Fruit fly (Drosophila melanogaster) whole organism, embryonic: Measurements from ENCODE around the gene D1.

Experiments used
- CG10462 ChIP-seq: fragments of 200-800 bp; sonication (Bioruptor generic); optimal IDR thresholded peaks from 2 replicates; lab custom pipeline; 2016; ENCODE audit warnings: missing biosample characterization, missing genetic modification characterization
- CG10979 ChIP-seq: fragments of 200-800 bp; sonication (Bioruptor generic); optimal IDR thresholded peaks from 2 replicates; lab custom pipeline; 2018; ENCODE audit warnings: missing biosample characterization, mild to moderate bottlenecking, missing genetic modification characterization, moderate library complexity
- CG11085 ChIP-seq: fragments of 200-800 bp; sonication (Bioruptor generic); IDR thresholded peaks from 2 replicates; pipeline ENCODE4 v1.3.6; 2022; ENCODE audit warnings: missing biosample characterization, missing genetic modification characterization
- CG11247 ChIP-seq: fragments of 200-800 bp; sonication (Bioruptor generic); IDR thresholded peaks from 2 replicates; pipeline ENCODE4 v1.3.6; 2022; ENCODE audit warnings: missing biosample characterization, missing genetic modification characterization
- CG11696 ChIP-seq: fragments of 200-800 bp; sonication (Bioruptor generic); IDR thresholded peaks from 2 replicates; pipeline ENCODE4 v1.3.6; 2022; ENCODE audit warnings: missing biosample characterization, missing genetic modification characterization
- CG15011 ChIP-seq: fragments of 200-800 bp; sonication (Bioruptor generic); optimal IDR thresholded peaks from 3 replicates; lab custom pipeline; 2018; ENCODE audit warnings: missing biosample characterization, mild to moderate bottlenecking, missing genetic modification characterization
- CG17328 ChIP-seq: fragments of 200-800 bp; sonication (Bioruptor generic); IDR thresholded peaks from 2 replicates; pipeline ENCODE4 v1.3.6; 2022; ENCODE audit warnings: missing biosample characterization, missing genetic modification characterization
- CG2678 ChIP-seq: fragments of 200-800 bp; sonication (Bioruptor generic); optimal IDR thresholded peaks from 3 replicates; lab custom pipeline; 2019; ENCODE audit warnings: missing biosample characterization, mild to moderate bottlenecking, missing genetic modification characterization, moderate library complexity
- CG34422 ChIP-seq: fragments of 200-800 bp; sonication (Bioruptor generic); IDR thresholded peaks from 3 replicates; pipeline ENCODE4 v1.3.6; 2022; ENCODE audit warnings: missing biosample characterization, missing genetic modification characterization
- CG6654 ChIP-seq: fragments of 200-800 bp; sonication (Bioruptor generic); optimal IDR thresholded peaks from 2 replicates; lab custom pipeline; 2017; ENCODE audit warnings: missing biosample characterization, mild to moderate bottlenecking, missing genetic modification characterization
- CG8944 ChIP-seq: fragments of 200-800 bp; sonication (Bioruptor generic); optimal IDR thresholded peaks from 3 replicates; lab custom pipeline; 2016; ENCODE audit warnings: missing biosample characterization, missing genetic modification characterization
- CG9609 ChIP-seq: fragments of 200-800 bp; sonication (Bioruptor generic); optimal IDR thresholded peaks from 3 replicates; lab custom pipeline; 2016; ENCODE audit warnings: missing biosample characterization, missing genetic modification characterization
- CG9727 ChIP-seq: fragments of 200-800 bp; sonication (Bioruptor generic); optimal IDR thresholded peaks from 3 replicates; lab custom pipeline; 2017; ENCODE audit warnings: missing biosample characterization, mild to moderate bottlenecking, missing genetic modification characterization
- CG9876 ChIP-seq: fragments of 200-800 bp; sonication (Bioruptor generic); optimal IDR thresholded peaks from 2 replicates; lab custom pipeline; 2016; ENCODE audit warnings: missing biosample characterization, missing genetic modification characterization
- CHES-1-like ChIP-seq: fragments of 200-800 bp; sonication (Bioruptor generic); optimal IDR thresholded peaks from 2 replicates; lab custom pipeline; 2016; ENCODE audit warnings: missing biosample characterization, missing genetic modification characterization
- Dip3 ChIP-seq: fragments of 200-800 bp; sonication (Bioruptor generic); optimal IDR thresholded peaks from 3 replicates; lab custom pipeline; 2016; ENCODE audit warnings: missing biosample characterization, missing genetic modification characterization
- Drgx ChIP-seq: fragments of 200-800 bp; sonication (Bioruptor generic); IDR thresholded peaks from 2 replicates; pipeline ENCODE4 v1.3.6; 2022; ENCODE audit warnings: missing biosample characterization, missing genetic modification characterization
- H15 ChIP-seq: fragments of 200-800 bp; sonication (Bioruptor generic); IDR thresholded peaks from 3 replicates; pipeline ENCODE4 v1.3.6; 2022; ENCODE audit warnings: missing biosample characterization, missing genetic modification characterization
- Mrtf ChIP-seq: fragments of 200-800 bp; sonication (Bioruptor generic); IDR thresholded peaks from 3 replicates; pipeline ENCODE4 v1.3.6; 2022; ENCODE audit warnings: missing biosample characterization, missing genetic modification characterization
- NC2α ChIP-seq: fragments of 200-800 bp; sonication (Bioruptor generic); optimal IDR thresholded peaks from 2 replicates; lab custom pipeline; 2016; ENCODE audit warnings: missing biosample characterization, missing genetic modification characterization
- Pdp1 ChIP-seq, 2 experiments: fragments of 200-800 bp; sonication (Bioruptor generic); optimal IDR thresholded peaks; 3 replicates each; lab custom pipeline; 2016; ENCODE audit warnings: missing biosample characterization in 2 of 2, missing genetic modification characterization in 2 of 2, mild to moderate bottlenecking in 1 of 2, moderate library complexity in 1 of 2
- Ravus ChIP-seq: fragments of 200-800 bp; sonication (Bioruptor generic); IDR thresholded peaks from 2 replicates; pipeline ENCODE4 v1.3.6; 2022; ENCODE audit warnings: missing biosample characterization, missing genetic modification characterization
- Rfx ChIP-seq: fragments of 200-800 bp; sonication (Bioruptor generic); IDR thresholded peaks from 2 replicates; pipeline ENCODE4 v1.3.6; 2022; ENCODE audit warnings: missing biosample characterization, missing genetic modification characterization
- Stat92E ChIP-seq, 3 experiments: fragments of >200 bp in 2 of 3; fragments of 200-800 bp in 1 of 3; sonication (Bioruptor generic) in 1 of 3; optimal IDR thresholded peaks; 2 replicates each; lab custom pipeline; 2017 to 2019; ENCODE audit warnings: missing biosample characterization in 3 of 3, missing genetic modification characterization in 3 of 3, mild to moderate bottlenecking in 1 of 3, moderate library complexity in 1 of 3
- br ChIP-seq: fragments of >200 bp; optimal IDR thresholded peaks from 2 replicates; lab custom pipeline; 2017
- cas ChIP-seq: fragments of 200-800 bp; sonication (Bioruptor generic); IDR thresholded peaks from 2 replicates; pipeline ENCODE4 v1.3.6; 2022; ENCODE audit warnings: missing biosample characterization, missing genetic modification characterization
- chinmo ChIP-seq: fragments of 200-800 bp; sonication (Bioruptor generic); IDR thresholded peaks from 4 replicates; pipeline ENCODE4 v1.3.6; 2022; ENCODE audit warnings: missing biosample characterization, missing genetic modification characterization; ENCODE audit not compliant: partially characterized antibody
- corto ChIP-seq: fragments of 200-800 bp; sonication (Bioruptor generic); optimal IDR thresholded peaks from 2 replicates; lab custom pipeline; 2016; ENCODE audit warnings: missing biosample characterization, mild to moderate bottlenecking, missing genetic modification characterization, moderate library complexity
- ems ChIP-seq: fragments of 200-800 bp; sonication (Bioruptor generic); optimal IDR thresholded peaks from 3 replicates; lab custom pipeline; 2016; ENCODE audit warnings: missing biosample characterization, missing genetic modification characterization
- eve ChIP-seq, 2 experiments: fragments of >200 bp; optimal IDR thresholded peaks; 2 replicates each; lab custom pipeline; 2017; ENCODE audit warnings: missing biosample characterization in 2 of 2, missing genetic modification characterization in 2 of 2
- ewg ChIP-seq: fragments of 200-800 bp; sonication (Bioruptor generic); optimal IDR thresholded peaks from 3 replicates; lab custom pipeline; 2017; ENCODE audit warnings: mild to moderate bottlenecking, missing biosample characterization, missing genetic modification reagents, missing genetic modification characterization
- h ChIP-seq: fragments of >200 bp; optimal IDR thresholded peaks from 2 replicates; lab custom pipeline; 2017
- her ChIP-seq: fragments of 200-800 bp; sonication (Bioruptor generic); optimal IDR thresholded peaks from 2 replicates; lab custom pipeline; 2016; ENCODE audit warnings: missing biosample characterization, missing genetic modification characterization
- lov ChIP-seq, 2 experiments: fragments of 200-800 bp in 1 of 2; fragments of >200 bp in 1 of 2; sonication (Bioruptor generic) in 1 of 2; IDR thresholded peaks in 1 of 2; optimal IDR thresholded peaks in 1 of 2; 2 replicates in 1 of 2; 3 replicates in 1 of 2; pipeline versions ENCODE4 v1.3.6 to Lab custom; 2017 to 2022; ENCODE audit warnings: missing biosample characterization in 1 of 2, missing genetic modification characterization in 1 of 2
- luna ChIP-seq: fragments of 200-800 bp; sonication (Bioruptor generic); optimal IDR thresholded peaks from 2 replicates; lab custom pipeline; 2016; ENCODE audit warnings: missing biosample characterization, missing genetic modification characterization
- nom ChIP-seq: fragments of 200-800 bp; sonication (Bioruptor generic); optimal IDR thresholded peaks from 2 replicates; lab custom pipeline; 2017; ENCODE audit warnings: missing biosample characterization, missing genetic modification characterization, mild to moderate bottlenecking, moderate library complexity, missing genetic modification reagents
- otp ChIP-seq: fragments of 200-800 bp; sonication (Bioruptor generic); IDR thresholded peaks from 3 replicates; pipeline ENCODE4, ENCODE4 v1.3.6; 2022; ENCODE audit warnings: missing biosample characterization, missing genetic modification characterization
- pita ChIP-seq: fragments of 200-800 bp; sonication (Bioruptor generic); optimal IDR thresholded peaks from 2 replicates; lab custom pipeline; 2017; ENCODE audit warnings: missing biosample characterization, mild to moderate bottlenecking, missing genetic modification characterization
- schlank ChIP-seq: fragments of 200-800 bp; sonication (Bioruptor generic); optimal IDR thresholded peaks from 2 replicates; lab custom pipeline; 2018; ENCODE audit warnings: missing biosample characterization, mild to moderate bottlenecking, missing genetic modification characterization
- sd ChIP-seq: fragments of 200-800 bp; sonication (Bioruptor generic); optimal IDR thresholded peaks from 3 replicates; lab custom pipeline; 2018; ENCODE audit warnings: missing biosample characterization, mild to moderate bottlenecking, missing genetic modification characterization, moderate library complexity
- stwl ChIP-seq: fragments of 200-800 bp; sonication (Bioruptor generic); optimal IDR thresholded peaks from 3 replicates; lab custom pipeline; 2018; ENCODE audit warnings: missing biosample characterization, mild to moderate bottlenecking, missing genetic modification characterization, moderate library complexity
- sug ChIP-seq: fragments of 200-800 bp; optimal IDR thresholded peaks from 2 replicates; lab custom pipeline; 2019; ENCODE audit warnings: missing biosample characterization, mild to moderate bottlenecking, missing genetic modification characterization, moderate library complexity
- tna ChIP-seq: fragments of 200-800 bp; sonication (Bioruptor generic); IDR thresholded peaks from 2 replicates; pipeline ENCODE4 v1.3.6; 2022; ENCODE audit warnings: missing biosample characterization, missing genetic modification characterization; ENCODE audit not compliant: partially characterized antibody
- vfl ChIP-seq: fragments of 200-800 bp; sonication (Bioruptor generic); optimal IDR thresholded peaks from 2 replicates; lab custom pipeline; 2016; ENCODE audit warnings: missing biosample characterization, missing genetic modification characterization
- vnd ChIP-seq: fragments of 200-800 bp; sonication (Bioruptor generic); IDR thresholded peaks from 3 replicates; pipeline ENCODE4 v1.3.6; 2022; ENCODE audit warnings: missing biosample characterization, missing genetic modification characterization; ENCODE audit not compliant: partially characterized antibody
- zen ChIP-seq: fragments of 200-800 bp; sonication (Bioruptor generic); optimal IDR thresholded peaks from 3 replicates; lab custom pipeline; 2018; ENCODE audit warnings: missing biosample characterization, mild to moderate bottlenecking, missing genetic modification characterization, moderate library complexity
- zen2 ChIP-seq: fragments of 200-800 bp; sonication (Bioruptor generic); IDR thresholded peaks from 3 replicates; pipeline ENCODE4 v1.3.6; 2022; ENCODE audit warnings: missing biosample characterization, missing genetic modification characterization; ENCODE audit not compliant: partially characterized antibody
- zf30C ChIP-seq: fragments of 200-800 bp; sonication (Bioruptor generic); optimal IDR thresholded peaks from 3 replicates; lab custom pipeline; 2018; ENCODE audit warnings: missing biosample characterization, mild to moderate bottlenecking, missing genetic modification characterization

D1 gene

DNA sequence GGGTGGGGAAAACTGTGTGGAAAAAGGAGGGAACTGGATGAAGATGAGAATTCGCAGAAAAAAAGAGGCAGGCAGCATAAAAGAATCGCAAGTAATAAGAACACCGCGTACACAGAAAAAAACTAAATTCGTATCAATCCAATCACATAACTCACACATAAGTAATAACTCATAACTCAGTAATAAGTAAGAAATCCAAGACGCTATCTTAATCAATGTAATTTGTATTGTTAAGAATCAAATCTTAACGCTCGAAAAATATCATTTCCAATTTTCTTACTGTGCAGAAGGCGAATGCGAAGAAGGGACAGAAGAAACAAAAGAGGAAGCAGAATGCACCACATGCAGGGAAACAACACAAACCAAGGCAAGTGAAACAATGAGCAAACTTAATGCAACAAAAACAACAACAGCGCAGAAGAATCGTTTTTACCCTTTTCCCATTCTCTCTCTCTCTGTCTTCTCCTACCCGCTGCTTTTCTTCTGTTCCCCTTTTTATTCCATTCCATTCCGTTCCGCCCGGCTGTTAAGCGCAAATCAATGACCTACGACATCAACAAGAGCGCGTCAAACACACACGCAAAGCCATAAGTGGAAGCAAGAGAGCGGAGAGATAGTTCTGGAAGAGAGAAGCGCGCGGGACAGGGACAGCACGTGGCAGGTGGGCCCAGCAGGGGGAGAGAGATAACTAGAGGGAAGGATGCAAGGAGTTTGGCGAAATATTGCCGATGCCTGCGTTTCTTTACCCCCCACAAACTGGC lies 11.2 kb downstream of the D1 start (continued):
- TF ChIP-seq Dip3 (peak; percentile 49), NC2α (GFP tag; lab: Kevin White, UChicago) (peak; percentile 78), eve (GFP tag; optimal IDR thresholded peaks at IDR 0.05; lab: Kevin White, UChicago) (peak in 1 of 2 experiments; percentile 96), tna (GFP tag; lab: Robert Waterston, UW) (no peak), br (lab: Kevin White, UChicago) (no peak), CG9727 (GFP tag; lab: Kevin White, UChicago) (peak; percentile 91), nom (GFP tag; lab: Kevin White, UChicago) (peak; percentile 98), ems (peak; percentile 50), h (lab: Kevin White, UChicago) (no peak), CG10979 (tag; lab: Kevin White, UChicago) (peak; percentile 90), CG10462 (GFP tag; lab: Kevin White, UChicago) (peak; percentile 51), CG9609 (GFP tag; lab: Kevin White, UChicago) (peak; percentile 78), H15 (GFP tag; lab: Robert Waterston, UW) (peak; percentile 67; the same call in 1 of the 3 replicates), pita (GFP tag; lab: Kevin White, UChicago) (no peak), CG8944 (GFP tag; lab: Kevin White, UChicago) (peak; percentile 76), CHES-1-like (GFP tag; lab: Kevin White, UChicago) (peak; percentile 78), zen2 (GFP tag; lab: Robert Waterston, UW) (no peak), stwl (peak; percentile 55), CG11696 (GFP tag; lab: Robert Waterston, UW) (0 out of 2 replicates have a peak, but pooled peaks have one; percentile 19), her (GFP tag; lab: Kevin White, UChicago) (peak; percentile 69), luna (GFP tag; lab: Kevin White, UChicago) (peak; percentile 23), zen (tag; lab: Kevin White, UChicago) (peak; percentile 67), CG11247 (GFP tag; lab: Robert Waterston, UW) (0 out of 2 replicates have a peak, but pooled peaks have one; percentile 38), CG17328 (GFP tag; lab: Robert Waterston, UW) (peak; percentile 91), CG2678 (tag; lab: Kevin White, UChicago) (peak; percentile 82), vnd (GFP tag; lab: Robert Waterston, UW) (no peak), Pdp1 (GFP tag; optimal IDR thresholded peaks at IDR 0.05; lab: Kevin White, UChicago) (peak; percentile 71 to 88), Rfx (GFP tag; lab: Robert Waterston, UW) (peak; percentile 64), corto (GFP tag; lab: Kevin White, UChicago) (peak; percentile 97), CG15011 (GFP tag; lab: Kevin White, UChicago) (peak; percentile 64), schlank (tag; lab: Kevin White, UChicago) (no peak), otp (peak; percentile 75), CG6654 (GFP tag; lab: Kevin White, UChicago) (peak; percentile 48), sd (no peak), sug (tag; lab: Kevin White, UChicago) (peak; percentile 27), vfl (GFP tag; lab: Kevin White, UChicago) (peak; percentile 15), chinmo (GFP tag; lab: Robert Waterston, UW) (0 out of 4 replicates have a peak, but pooled peaks have one; percentile 68), Drgx (peak; percentile 95), CG11085 (no peak), cas (GFP tag; lab: Robert Waterston, UW) (peak; percentile 21; the same call in 1 of the 2 replicates), Stat92E (GFP tag; optimal IDR thresholded peaks at IDR 0.05; lab: Kevin White, UChicago) (peak in 1 of 3 experiments; percentile 25), CG34422 (peak; percentile 72; the same call in 2 of the 3 replicates), zf30C (GFP tag; lab: Kevin White, UChicago) (peak; percentile 67), lov (optimal IDR thresholded peaks at IDR 0.05; lab: Kevin White, UChicago) (no peak), lov (GFP tag; IDR thresholded peaks at IDR 0.05; lab: Robert Waterston, UW) (0 out of 3 replicates have a peak, but pooled peaks have one; percentile 46), ewg (peak; percentile 56), CG9876 (GFP tag; lab: Kevin White, UChicago) (peak; percentile 77), Mrtf (GFP tag; lab: Robert Waterston, UW) (no peak), Ravus (GFP tag; lab: Robert Waterston, UW) (no peak)
